Fruit fly (Drosophila melanogaster) whole organism, embryonic: ENCODE data around the gene CG13455.

Experiments
- Adf1 ChIP-seq: fragments of 200-800 bp; sonication (Bioruptor generic); IDR thresholded peaks from 2 replicates; pipeline ENCODE4 v1.3.6; 2022; ENCODE audit warnings: missing biosample characterization, missing genetic modification characterization
- Atf6 ChIP-seq: fragments of 200-800 bp; sonication (Bioruptor generic); IDR thresholded peaks from 2 replicates; pipeline ENCODE4 v1.3.6; 2022; ENCODE audit warnings: missing biosample characterization, missing genetic modification characterization
- B-H2 ChIP-seq: fragments of 200-800 bp; sonication (Bioruptor generic); optimal IDR thresholded peaks from 2 replicates; lab custom pipeline; 2018; ENCODE audit warnings: missing biosample characterization, mild to moderate bottlenecking, missing genetic modification characterization
- CG10267 ChIP-seq: fragments of 200-800 bp; sonication (Bioruptor generic); optimal IDR thresholded peaks from 2 replicates; lab custom pipeline; 2018; ENCODE audit warnings: missing biosample characterization, mild to moderate bottlenecking, missing genetic modification characterization, moderate library complexity
- CG10366 ChIP-seq: fragments of 200-800 bp; sonication (Bioruptor generic); IDR thresholded peaks from 2 replicates; pipeline ENCODE4 v1.3.6; 2022; ENCODE audit warnings: missing biosample characterization, missing genetic modification characterization
- CG10543 ChIP-seq: fragments of 200-800 bp; sonication (Bioruptor generic); optimal IDR thresholded peaks from 3 replicates; lab custom pipeline; 2017; ENCODE audit warnings: missing biosample characterization, mild to moderate bottlenecking, missing genetic modification characterization, moderate library complexity
- CG12769 ChIP-seq: fragments of 200-800 bp; sonication (Bioruptor generic); optimal IDR thresholded peaks from 2 replicates; lab custom pipeline; 2019; ENCODE audit warnings: missing biosample characterization, mild to moderate bottlenecking, missing genetic modification characterization, moderate library complexity
- CG13296 ChIP-seq: fragments of 200-800 bp; sonication (Bioruptor generic); optimal IDR thresholded peaks from 3 replicates; lab custom pipeline; 2018; ENCODE audit warnings: missing biosample characterization, mild to moderate bottlenecking, missing genetic modification characterization
- CG15514 ChIP-seq: fragments of 200-800 bp; sonication (Bioruptor generic); optimal IDR thresholded peaks from 3 replicates; lab custom pipeline; 2017; ENCODE audit warnings: missing biosample characterization, missing genetic modification characterization, mild to moderate bottlenecking, moderate library complexity, missing genetic modification reagents
- CG18599 ChIP-seq: fragments of 200-800 bp; sonication (Bioruptor generic); optimal IDR thresholded peaks from 3 replicates; lab custom pipeline; 2017; ENCODE audit warnings: missing biosample characterization, missing genetic modification characterization, mild to moderate bottlenecking, moderate library complexity, missing genetic modification reagents
- CG2678 ChIP-seq: fragments of 200-800 bp; sonication (Bioruptor generic); optimal IDR thresholded peaks from 3 replicates; lab custom pipeline; 2019; ENCODE audit warnings: missing biosample characterization, mild to moderate bottlenecking, missing genetic modification characterization, moderate library complexity
- CG32532 ChIP-seq: fragments of 200-800 bp; sonication (Bioruptor generic); IDR thresholded peaks from 2 replicates; pipeline ENCODE4 v1.3.6; 2022; ENCODE audit warnings: missing biosample characterization, missing genetic modification characterization
- CG34376 ChIP-seq: fragments of 200-800 bp; sonication (Bioruptor generic); optimal IDR thresholded peaks from 2 replicates; lab custom pipeline; 2018; ENCODE audit warnings: missing biosample characterization, mild to moderate bottlenecking, missing genetic modification characterization
- CG42726 ChIP-seq: fragments of 200-800 bp; sonication (Bioruptor generic); IDR thresholded peaks from 2 replicates; pipeline ENCODE4 v1.3.6; 2022; ENCODE audit warnings: missing biosample characterization, missing genetic modification characterization; ENCODE audit not compliant: partially characterized antibody
- CG6272 ChIP-seq: fragments of 200-800 bp; sonication (Bioruptor generic); IDR thresholded peaks from 2 replicates; pipeline ENCODE4 v1.3.6; 2022; ENCODE audit warnings: missing biosample characterization, missing genetic modification characterization
- CG6683 ChIP-seq: fragments of 200-800 bp; sonication (Bioruptor generic); optimal IDR thresholded peaks from 2 replicates; lab custom pipeline; 2017; ENCODE audit warnings: missing biosample characterization, mild to moderate bottlenecking, missing genetic modification characterization, missing genetic modification reagents
- CG6854 ChIP-seq: fragments of 200-800 bp; sonication (Bioruptor generic); optimal IDR thresholded peaks from 3 replicates; lab custom pipeline; 2017; ENCODE audit warnings: missing biosample characterization, mild to moderate bottlenecking, missing genetic modification characterization
- CG7372 ChIP-seq: fragments of 200-800 bp; sonication (Bioruptor generic); IDR thresholded peaks from 2 replicates; pipeline ENCODE4 v1.3.6; 2022; ENCODE audit warnings: missing biosample characterization, missing genetic modification characterization
- CG7745 ChIP-seq: fragments of 200-800 bp; sonication (Bioruptor generic); optimal IDR thresholded peaks from 2 replicates; lab custom pipeline; 2018; ENCODE audit warnings: missing biosample characterization, mild to moderate bottlenecking, missing genetic modification characterization, moderate library complexity
- CG7839 ChIP-seq: fragments of 200-800 bp; sonication (Bioruptor generic); optimal IDR thresholded peaks from 3 replicates; lab custom pipeline; 2018; ENCODE audit warnings: missing biosample characterization, mild to moderate bottlenecking, missing genetic modification characterization, moderate library complexity
- CG9817 ChIP-seq: fragments of 200-800 bp; sonication (Bioruptor generic); optimal IDR thresholded peaks from 2 replicates; lab custom pipeline; 2018; ENCODE audit warnings: missing biosample characterization, mild to moderate bottlenecking, missing genetic modification characterization, moderate library complexity
- CG9932 ChIP-seq: fragments of 200-800 bp; sonication (Bioruptor generic); IDR thresholded peaks from 2 replicates; pipeline ENCODE4 v1.3.6; 2022; ENCODE audit warnings: missing biosample characterization, missing genetic modification characterization
- Dad ChIP-seq: fragments of 200-800 bp; sonication (Bioruptor generic); optimal IDR thresholded peaks from 3 replicates; lab custom pipeline; 2016; ENCODE audit warnings: missing biosample characterization, missing genetic modification characterization
- Dek ChIP-seq: fragments of 200-800 bp; sonication (Bioruptor generic); optimal IDR thresholded peaks from 3 replicates; lab custom pipeline; 2019; ENCODE audit warnings: missing biosample characterization, mild to moderate bottlenecking, missing genetic modification characterization, moderate library complexity
- E2f1 ChIP-seq: fragments of 200-800 bp; sonication (Bioruptor generic); IDR thresholded peaks from 2 replicates; pipeline ENCODE4 v1.3.6; 2022; ENCODE audit warnings: missing biosample characterization, missing genetic modification characterization
- ERR ChIP-seq: fragments of 200-800 bp; sonication (Bioruptor generic); optimal IDR thresholded peaks from 2 replicates; lab custom pipeline; 2016; ENCODE audit warnings: missing biosample characterization, missing genetic modification characterization
- Fer1 ChIP-seq: fragments of 200-800 bp; sonication (Bioruptor generic); optimal IDR thresholded peaks from 2 replicates; lab custom pipeline; 2017; ENCODE audit warnings: missing biosample characterization, mild to moderate bottlenecking, missing genetic modification characterization
- Hr78 ChIP-seq, 2 experiments: fragments of 200-800 bp in 1 of 2; fragments of >200 bp in 1 of 2; sonication (Bioruptor generic) in 1 of 2; optimal IDR thresholded peaks; 2 replicates each; lab custom pipeline; 2017 to 2019; ENCODE audit warnings: missing biosample characterization in 2 of 2, missing genetic modification characterization in 2 of 2, mild to moderate bottlenecking in 1 of 2, moderate library complexity in 1 of 2
- Lim3 ChIP-seq: fragments of 200-800 bp; sonication (Bioruptor generic); IDR thresholded peaks from 2 replicates; pipeline ENCODE4 v1.3.6; 2022; ENCODE audit warnings: missing biosample characterization, missing genetic modification characterization
- Med ChIP-seq: fragments of 200-800 bp; sonication (Bioruptor generic); peaks from one replicate; lab custom pipeline; 2016; ENCODE audit warnings: missing biosample characterization, missing genetic modification characterization, mild to moderate bottlenecking, inconsistent platforms, moderate library complexity
- Meics ChIP-seq: fragments of 200-800 bp; sonication (Bioruptor generic); optimal IDR thresholded peaks from 2 replicates; lab custom pipeline; 2017; ENCODE audit warnings: missing biosample characterization, mild to moderate bottlenecking, missing genetic modification characterization
- NfI ChIP-seq: fragments of 200-800 bp; sonication (Bioruptor generic); optimal IDR thresholded peaks from 3 replicates; lab custom pipeline; 2018; ENCODE audit warnings: missing biosample characterization, mild to moderate bottlenecking, missing genetic modification characterization, moderate library complexity
- Ptx1 ChIP-seq: fragments of 200-800 bp; sonication (Bioruptor generic); IDR thresholded peaks from 2 replicates; pipeline ENCODE4 v1.3.6; 2022; ENCODE audit warnings: missing biosample characterization, missing genetic modification characterization
- Taf1 ChIP-seq: fragments of 200-800 bp; sonication (Bioruptor generic); IDR thresholded peaks from 2 replicates; pipeline ENCODE4 v1.3.6; 2022; ENCODE audit warnings: missing biosample characterization, missing genetic modification characterization
- cg ChIP-seq: fragments of 200-800 bp; sonication (Bioruptor generic); optimal IDR thresholded peaks from 3 replicates; lab custom pipeline; 2019; ENCODE audit warnings: missing biosample characterization, mild to moderate bottlenecking, missing genetic modification characterization, moderate library complexity
- cwo ChIP-seq: fragments of 200-800 bp; sonication (Bioruptor generic); optimal IDR thresholded peaks from 3 replicates; lab custom pipeline; 2017; ENCODE audit warnings: missing biosample characterization, missing genetic modification characterization, mild to moderate bottlenecking, moderate library complexity, missing genetic modification reagents
- exex ChIP-seq: fragments of 200-800 bp; sonication (Bioruptor generic); optimal IDR thresholded peaks from 4 replicates; lab custom pipeline; 2018; ENCODE audit warnings: missing biosample characterization, mild to moderate bottlenecking, missing genetic modification characterization, moderate library complexity
- ftz-f1 ChIP-seq: fragments of 200-800 bp; sonication (Bioruptor generic); optimal IDR thresholded peaks from 2 replicates; lab custom pipeline; 2016; ENCODE audit warnings: missing biosample characterization, missing genetic modification characterization
- gce ChIP-seq: fragments of 200-800 bp; sonication (Bioruptor generic); IDR thresholded peaks from 3 replicates; pipeline ENCODE4 v1.3.6; 2022; ENCODE audit warnings: missing biosample characterization, missing genetic modification characterization
- gem ChIP-seq: fragments of 200-800 bp; sonication (Bioruptor generic); optimal IDR thresholded peaks from 2 replicates; lab custom pipeline; 2019; ENCODE audit warnings: missing biosample characterization, mild to moderate bottlenecking, missing genetic modification characterization, moderate library complexity
- lilli ChIP-seq: fragments of 200-800 bp; sonication (Bioruptor generic); optimal IDR thresholded peaks from 3 replicates; lab custom pipeline; 2016; ENCODE audit warnings: missing biosample characterization, missing genetic modification characterization
- onecut ChIP-seq: fragments of 200-800 bp; sonication (Bioruptor generic); IDR thresholded peaks from 2 replicates; pipeline ENCODE4 v1.3.6; 2022; ENCODE audit warnings: missing biosample characterization, missing genetic modification characterization
- p53 ChIP-seq: fragments of 200-800 bp; sonication (Bioruptor generic); optimal IDR thresholded peaks from 2 replicates; lab custom pipeline; 2016; ENCODE audit warnings: missing biosample characterization, missing genetic modification characterization
- row ChIP-seq: fragments of 200-800 bp; sonication (Bioruptor generic); IDR thresholded peaks from 3 replicates; pipeline ENCODE4 v1.3.6; 2022; ENCODE audit warnings: missing biosample characterization, missing genetic modification characterization
- sens ChIP-seq: fragments of 200-800 bp; sonication (Bioruptor generic); peaks from one replicate; lab custom pipeline; 2016; ENCODE audit warnings: missing biosample characterization, missing genetic modification characterization
- sna ChIP-seq: fragments of 200-800 bp; sonication (Bioruptor generic); IDR thresholded peaks from 2 replicates; pipeline ENCODE4 v1.3.6; 2022; ENCODE audit warnings: missing biosample characterization, missing genetic modification characterization; ENCODE audit not compliant: partially characterized antibody
- sqz ChIP-seq: fragments of 200-800 bp; sonication (Bioruptor generic); optimal IDR thresholded peaks from 3 replicates; lab custom pipeline; 2018; ENCODE audit warnings: missing biosample characterization, mild to moderate bottlenecking, missing genetic modification characterization
- stc ChIP-seq: fragments of 200-800 bp; sonication (Bioruptor generic); IDR thresholded peaks from 2 replicates; pipeline ENCODE4 v1.3.6; 2022; ENCODE audit warnings: missing biosample characterization, missing genetic modification characterization
- trh ChIP-seq: fragments of 200-800 bp; sonication (Bioruptor generic); optimal IDR thresholded peaks from 2 replicates; lab custom pipeline; 2016; ENCODE audit warnings: missing biosample characterization, missing genetic modification characterization
- unc-4 ChIP-seq: fragments of 200-800 bp; sonication (Bioruptor generic); IDR thresholded peaks from 2 replicates; pipeline ENCODE4 v1.3.6; 2022; ENCODE audit warnings: missing biosample characterization, missing genetic modification characterization; ENCODE audit not compliant: partially characterized antibody
- zf30C ChIP-seq: fragments of 200-800 bp; sonication (Bioruptor generic); optimal IDR thresholded peaks from 3 replicates; lab custom pipeline; 2018; ENCODE audit warnings: missing biosample characterization, mild to moderate bottlenecking, missing genetic modification characterization

Gene CG13455

DNA sequence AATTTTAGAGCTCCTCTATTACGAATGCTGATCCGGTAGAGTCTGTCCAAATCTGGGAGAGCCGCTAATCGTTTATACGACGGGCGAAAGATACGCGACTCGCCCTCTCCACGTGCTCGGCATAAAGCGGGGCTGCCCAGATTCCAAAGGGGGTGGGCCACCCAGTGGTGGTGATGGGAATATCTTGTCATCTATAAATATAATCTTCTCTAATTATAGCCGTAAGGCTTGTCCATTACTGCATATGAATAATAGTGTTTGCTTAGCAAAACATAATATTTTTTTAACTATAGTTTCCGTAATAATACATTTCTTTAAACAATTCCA is 5.2 kb downstream of the CG13455 start:
- TF ChIP-seq lilli, result peak; percentile 10
- TF ChIP-seq E2f1 (GFP tag; lab: Robert Waterston, UW), result no peak
- TF ChIP-seq gem, result peak; percentile 6
- TF ChIP-seq row (GFP tag; lab: Robert Waterston, UW), result 0 out of 3 replicates have a peak, but pooled peaks have one; percentile 7
- no peak for TF ChIP-seq cg
- TF ChIP-seq CG12769, result peak; percentile 14
- no peak for TF ChIP-seq onecut (GFP tag; lab: Robert Waterston, UW)
- 0 out of 2 replicates have a peak, but pooled peaks have one; percentile 36 for TF ChIP-seq CG42726 (GFP tag; lab: Robert Waterston, UW)
- no peak for TF ChIP-seq Lim3 (GFP tag; lab: Robert Waterston, UW)
- no peak for TF ChIP-seq CG6272
- TF ChIP-seq CG9817 (tag; lab: Kevin White, UChicago), result no peak
- TF ChIP-seq Meics (GFP tag; lab: Kevin White, UChicago), result no peak
- TF ChIP-seq CG18599 (GFP tag; lab: Kevin White, UChicago), result peak; percentile 34
- peak; percentile 30 for TF ChIP-seq CG10543 (GFP tag; lab: Kevin White, UChicago)
- TF ChIP-seq cwo (GFP tag; lab: Kevin White, UChicago), result peak; percentile 69
- no peak for TF ChIP-seq sna (GFP tag; lab: Robert Waterston, UW)
- TF ChIP-seq p53 (GFP tag; lab: Kevin White, UChicago), result no peak
- 0 out of 2 replicates have a peak, but pooled peaks have one; percentile 17 for TF ChIP-seq Atf6 (GFP tag; lab: Robert Waterston, UW)
- TF ChIP-seq CG6854, result peak; percentile 10
- TF ChIP-seq CG6683, result no peak
- TF ChIP-seq Fer1 (GFP tag; lab: Kevin White, UChicago), result peak; percentile 18
- TF ChIP-seq Med (GFP tag; lab: Kevin White, UChicago), result peak; percentile 29
- TF ChIP-seq B-H2, result peak; percentile 4
- TF ChIP-seq CG13296 (GFP tag; lab: Kevin White, UChicago), result peak; percentile 3
- no peak for TF ChIP-seq CG10267 (tag; lab: Kevin White, UChicago)
- TF ChIP-seq unc-4 (GFP tag; lab: Robert Waterston, UW), result no peak
- 0 out of 2 replicates have a peak, but pooled peaks have one; percentile 15 for TF ChIP-seq stc (GFP tag; lab: Robert Waterston, UW)
- TF ChIP-seq CG7839 (tag; lab: Kevin White, UChicago), result peak; percentile 9
- TF ChIP-seq CG2678 (tag; lab: Kevin White, UChicago), result peak; percentile 29
- TF ChIP-seq CG32532 (GFP tag; lab: Robert Waterston, UW), result peak; percentile 21; the same call in 1 of the 2 replicates
- peak; percentile 77 for TF ChIP-seq exex (tag; lab: Kevin White, UChicago)
- TF ChIP-seq CG9932, result 0 out of 2 replicates have a peak, but pooled peaks have one; percentile 23
- TF ChIP-seq, all 482 proteins: peak for 20

dm6 chr3L:15502256-15502655 is 5.9 kb downstream of the CG13455 start:
- no peak for TF ChIP-seq Hr78 (GFP tag; optimal IDR thresholded peaks at IDR 0.05; lab: Kevin White, UChicago)
- no peak for TF ChIP-seq Taf1 (GFP tag; lab: Robert Waterston, UW)
- no peak for TF ChIP-seq Dad (GFP tag; lab: Kevin White, UChicago)
- TF ChIP-seq NfI (GFP tag; lab: Kevin White, UChicago), result no peak
- TF ChIP-seq sqz (GFP tag; lab: Kevin White, UChicago), result peak; percentile 33
- peak; percentile 15 for TF ChIP-seq Med (GFP tag; lab: Kevin White, UChicago)
- TF ChIP-seq CG7372 (GFP tag; lab: Robert Waterston, UW), result no peak
- no peak for TF ChIP-seq Ptx1 (GFP tag; lab: Robert Waterston, UW)
- TF ChIP-seq sens (GFP tag; lab: Kevin White, UChicago), result peak; percentile 73
- peak; percentile 43 for TF ChIP-seq ftz-f1
- no peak for TF ChIP-seq CG10366
- TF ChIP-seq exex (tag; lab: Kevin White, UChicago), result peak; percentile 89
- no peak for TF ChIP-seq trh (GFP tag; lab: Kevin White, UChicago)
- peak; percentile 53 for TF ChIP-seq CG34376
- TF ChIP-seq ERR (GFP tag; lab: Kevin White, UChicago), result no peak
- TF ChIP-seq Adf1 (GFP tag; lab: Robert Waterston, UW), result no peak
- TF ChIP-seq Dek (tag; lab: Kevin White, UChicago), result no peak
- no peak for TF ChIP-seq zf30C (GFP tag; lab: Kevin White, UChicago)
- TF ChIP-seq CG7745 (tag; lab: Kevin White, UChicago), result no peak
- no peak for TF ChIP-seq gce (GFP tag; lab: Robert Waterston, UW)
- peak; percentile 87 for TF ChIP-seq CG15514
